Fruit fly (Drosophila melanogaster) ovary, adult (tissue): ENCODE data around the gene CG6769.
A peak's percentile ranks its signal among the peaks of the same experiment; 100 is the strongest.

Experiments
- CG17801 ChIP-seq: fragments of 200-800 bp; optimal IDR thresholded peaks from 2 replicates; lab custom pipeline; 2019; ENCODE audit warnings: missing biosample characterization, mild to moderate bottlenecking, missing genetic modification characterization, moderate library complexity; ENCODE audit not compliant: partially characterized antibody

The CG6769 gene

dm6 chrX:17833986-17834385 is 26.8 kb upstream of the CG6769 start:
- TF ChIP-seq CG17801 (GFP tag; lab: Kevin White, UChicago): no peak

- TF ChIP-seq CG17801 (GFP tag; lab: Kevin White, UChicago): peak; percentile 24
These were observed 26.0 kb upstream of the CG6769 start for dm6 chrX:17834754-17835153.

- no peak for TF ChIP-seq CG17801 (GFP tag; lab: Kevin White, UChicago)
These were observed 24.3 kb upstream of the CG6769 start for dm6 chrX:17836420-17836932.

- TF ChIP-seq CG17801 (GFP tag; lab: Kevin White, UChicago): no peak
These were observed 18.9 kb upstream of the CG6769 start, which contains the start of gene Taf9 for dm6 chrX:17841923-17842322. Taf9 (plus strand) TSS chrX:17842161.

dm6 chrX:17844623-17845022 is 16.2 kb upstream of the CG6769 start, which contains the start of the genes CG8142 and Ucp4A:
CG8142 (minus strand) TSS chrX:17844704.
Ucp4A (plus strand) TSS chrX:17844949.
- TF ChIP-seq CG17801 (GFP tag; lab: Kevin White, UChicago): peak; percentile 96

- no peak for TF ChIP-seq CG17801 (GFP tag; lab: Kevin White, UChicago)
These were observed 14.9 kb upstream of the CG6769 start for dm6 chrX:17845820-17846379.

dm6 chrX:17850179-17850578 is 10.6 kb upstream of the CG6769 start, which contains the start of the genes CG15814 and Spt7:
CG15814 (minus strand) TSS chrX:17850342.
Spt7 (plus strand) TSS chrX:17850460.
- TF ChIP-seq CG17801 (GFP tag; lab: Kevin White, UChicago): peak; percentile 63

dm6 chrX:17852457-17852856 is 8.3 kb upstream of the CG6769 start, which contains the start of gene CG32554:
CG32554 (minus strand) TSS chrX:17852685.
- TF ChIP-seq CG17801 (GFP tag; lab: Kevin White, UChicago): no peak

dm6 chrX:17856029-17856428 is 4.8 kb upstream of the CG6769 start, which contains the start of gene Mco4:
Mco4 (minus strand) TSS chrX:17856129.
- no peak for TF ChIP-seq CG17801 (GFP tag; lab: Kevin White, UChicago)

dm6 chrX:17856458-17857277 is 4.1 kb upstream of the CG6769 start, which contains the start of gene Srx:
Srx (plus strand) TSS chrX:17856974.
- TF ChIP-seq CG17801 (GFP tag; lab: Kevin White, UChicago): peak; percentile 65

- no peak for TF ChIP-seq CG17801 (GFP tag; lab: Kevin White, UChicago)
These were observed 3.0 kb upstream of the CG6769 start for dm6 chrX:17857809-17858208.

- TF ChIP-seq CG17801 (GFP tag; lab: Kevin White, UChicago): no peak
These were observed 4.3 kb downstream of the CG6769 start for dm6 chrX:17865103-17865502.

dm6 chrX:17870614-17871394 is 10.0 kb downstream of the CG6769 start:
- no peak for TF ChIP-seq CG17801 (GFP tag; lab: Kevin White, UChicago)

- TF ChIP-seq CG17801 (GFP tag; lab: Kevin White, UChicago): no peak
These were observed 11.5 kb downstream of the CG6769 start for dm6 chrX:17872310-17872709.
